Worm (Caenorhabditis elegans) whole organism, L2 larva: Measurements from ENCODE around the gene H10D18.5.

Source experiments
- ceh-82 ChIP-seq: fragments of 150-350 bp; optimal IDR thresholded peaks from 2 replicates; lab custom pipeline; 2014; ENCODE audit warnings: missing biosample characterization, missing genetic modification characterization
- unc-55 ChIP-seq: fragments of 150-350 bp; sonication (generic microtip); optimal IDR thresholded peaks from 3 replicates; lab custom pipeline; 2014; ENCODE audit warnings: missing biosample characterization, missing genetic modification reagents, missing genetic modification characterization
- unc-62 ChIP-seq: fragments of 150-350 bp; optimal IDR thresholded peaks from 2 replicates; lab custom pipeline; 2014; ENCODE audit warnings: missing biosample characterization, missing genetic modification reagents, missing genetic modification characterization

- TF ChIP-seq ceh-82 (tag; lab: Kevin White, UChicago), result no peak
- TF ChIP-seq unc-62 (GFP tag; lab: Kevin White, UChicago), result no peak
- no peak for TF ChIP-seq unc-55 (GFP tag; lab: Kevin White, UChicago)
Measured at ce11 chrV:3789770-3790169, 41.7 kb downstream of the H10D18.5 start, which contains the start of gene R08F11.7.
